Fruit fly (Drosophila melanogaster): ENCODE results near the gene CG15824.

CG15824 gene

DNA sequence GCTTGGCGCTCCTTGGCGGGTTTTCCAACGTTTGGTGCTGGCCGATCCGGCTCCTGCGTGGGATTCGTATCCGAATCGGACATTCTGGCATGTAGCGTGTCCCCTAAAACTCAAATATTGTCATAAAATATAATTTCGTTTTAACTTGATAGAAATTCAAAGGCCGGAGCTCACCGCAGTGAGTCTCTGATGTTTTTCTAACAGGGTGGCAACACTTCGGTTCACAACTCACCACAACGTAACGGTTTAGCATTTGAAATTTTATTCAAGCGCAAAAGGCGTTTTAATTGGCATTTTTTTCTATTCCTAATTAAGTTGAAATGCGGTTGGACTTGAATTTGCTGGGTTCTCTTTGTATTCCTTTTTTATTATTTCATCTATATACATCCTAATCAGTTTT, at the start of gene CG15824:
TSS of gene CG15824 (minus strand) at position 172 of the 400 bp plus-strand sequence.
- no peak for TF ChIP-seq noc (tag; optimal IDR thresholded peaks at IDR 0.05)

DNA sequence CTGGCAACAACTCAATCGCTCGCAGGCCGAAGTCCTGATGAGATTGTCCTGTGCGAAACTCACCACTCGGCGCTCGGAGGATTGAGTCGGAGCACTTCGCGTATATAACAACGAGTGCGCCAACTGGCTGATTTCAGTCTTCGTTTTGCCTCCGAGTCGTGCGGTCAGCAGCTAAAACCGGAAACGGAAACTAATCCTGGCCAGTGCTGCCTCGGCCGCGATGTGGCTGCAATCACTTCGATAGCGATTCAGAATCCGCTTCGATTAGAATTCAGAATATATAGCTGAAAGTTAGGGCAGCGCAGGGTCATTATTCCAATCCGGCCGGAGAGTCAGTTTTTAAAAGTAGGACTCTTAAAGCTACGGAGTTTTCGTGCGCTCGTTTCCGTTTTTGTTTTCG, 37.7 kb upstream of the CG15824 start, which contains the start of gene Tmtc2:
TSS of gene Tmtc2 (plus strand) at position 134 of the 400 bp plus-strand sequence.
- no peak for TF ChIP-seq noc (tag; optimal IDR thresholded peaks at IDR 0.05)

dm6 chr2L:918738-919137, 33.8 kb upstream of the CG15824 start:
- no peak for TF ChIP-seq noc (tag; optimal IDR thresholded peaks at IDR 0.05)

DNA sequence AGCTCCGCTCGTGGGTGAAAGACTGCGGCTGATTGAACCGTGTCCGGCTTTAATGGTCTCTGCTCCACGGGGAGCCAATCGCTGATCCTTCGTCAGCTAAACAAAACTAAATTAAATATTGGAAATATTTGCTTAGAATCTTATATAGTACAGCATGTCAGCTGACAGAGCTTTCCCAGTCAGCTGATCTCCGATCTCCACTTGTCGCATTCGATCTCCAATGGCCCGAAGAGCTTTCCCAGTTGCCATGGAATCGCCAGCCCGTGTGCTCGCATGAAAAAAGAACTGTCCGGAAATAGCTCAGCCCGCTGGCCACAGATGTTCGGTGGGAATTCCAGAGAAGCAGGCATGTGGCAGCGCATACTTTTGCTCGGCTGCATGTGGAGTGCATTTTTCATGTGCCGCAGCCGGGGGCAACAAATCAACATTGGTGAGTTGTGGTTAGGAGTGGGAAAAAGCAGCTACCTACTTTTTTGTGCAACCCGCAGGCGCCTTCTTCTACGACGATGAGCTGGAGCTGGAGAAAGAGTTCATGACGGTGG, 29.0 kb upstream of the CG15824 start, which contains the start of gene GluRIIC:
TSS of gene GluRIIC (plus strand) at position 237 of the 542 bp plus-strand sequence.
- no peak for TF ChIP-seq noc (tag; optimal IDR thresholded peaks at IDR 0.05)

- TF ChIP-seq noc (tag; optimal IDR thresholded peaks at IDR 0.05): no peak
These were observed 18.8 kb upstream of the CG15824 start for dm6 chr2L:903748-904147.

- no peak for TF ChIP-seq noc (tag; optimal IDR thresholded peaks at IDR 0.05)
These were observed 13.4 kb upstream of the CG15824 start, which contains the start of gene Lsp1beta for dm6 chr2L:898316-898715. TSS of gene Lsp1beta (plus strand) at chr2L:898500.

- TF ChIP-seq noc (tag; optimal IDR thresholded peaks at IDR 0.05): no peak
These were observed 12.2 kb upstream of the CG15824 start for dm6 chr2L:897124-897523.

dm6 chr2L:895448-895847, 10.5 kb upstream of the CG15824 start:
- no peak for TF ChIP-seq noc (tag; optimal IDR thresholded peaks at IDR 0.05)

DNA sequence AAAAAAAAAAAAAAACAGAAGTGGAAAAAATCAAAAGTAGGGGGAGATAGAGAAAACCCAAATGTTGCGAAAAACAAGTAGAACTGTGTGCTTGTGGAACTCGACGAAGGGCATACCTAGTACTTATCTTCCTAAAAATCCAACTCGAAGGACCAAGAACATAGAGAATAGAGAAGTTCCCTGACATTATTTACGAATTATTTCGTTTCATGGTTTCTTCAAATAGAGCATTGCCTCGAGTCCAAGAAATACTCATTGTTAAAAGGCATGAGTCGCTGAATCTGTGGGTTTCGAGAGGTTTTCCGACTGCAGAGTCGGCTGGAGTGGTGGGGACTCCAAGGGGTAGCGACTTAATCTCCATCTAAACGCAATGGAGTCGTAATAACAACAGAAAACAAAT, 8.2 kb upstream of the CG15824 start:
- no peak for TF ChIP-seq noc (tag; optimal IDR thresholded peaks at IDR 0.05)

DNA sequence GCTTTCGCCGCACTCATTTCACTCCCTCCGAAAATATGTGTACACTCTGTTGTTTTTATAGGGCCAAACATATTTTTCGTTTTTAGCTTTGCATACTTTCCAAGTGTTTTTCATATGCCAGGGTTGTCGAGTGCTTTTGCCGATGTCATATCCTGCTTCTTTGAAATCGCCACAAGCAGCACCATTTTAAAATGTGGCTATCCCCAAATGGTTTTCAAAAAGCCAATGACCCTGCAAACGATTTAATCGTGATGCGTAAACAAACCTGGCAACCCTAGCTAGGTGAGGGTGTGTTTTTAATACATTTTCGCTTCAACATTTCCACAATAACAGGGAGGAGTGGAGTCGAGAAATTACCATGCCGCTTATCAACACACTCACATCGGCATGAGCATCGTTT, 7.5 kb upstream of the CG15824 start:
- TF ChIP-seq noc (tag; optimal IDR thresholded peaks at IDR 0.05): no peak

DNA sequence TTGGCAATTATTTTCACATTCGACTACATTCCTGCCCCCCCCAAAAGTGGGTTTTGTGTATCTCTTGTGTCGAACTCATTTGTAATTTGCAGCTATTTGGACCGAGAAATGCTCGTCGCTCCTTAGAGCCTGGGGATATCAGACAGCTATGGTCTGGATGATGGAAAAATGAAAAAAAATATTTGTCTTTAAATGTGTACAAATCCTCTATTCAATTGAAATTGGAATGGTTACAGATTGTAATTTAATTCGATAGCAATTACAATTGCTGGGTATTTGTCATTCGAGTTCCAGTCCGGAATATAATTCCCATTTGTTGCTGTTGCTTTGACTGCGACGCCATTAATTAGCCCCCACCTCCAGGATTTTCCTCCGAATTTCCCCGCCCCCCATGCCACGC, 4.9 kb upstream of the CG15824 start:
- no peak for TF ChIP-seq noc (tag; optimal IDR thresholded peaks at IDR 0.05)

DNA sequence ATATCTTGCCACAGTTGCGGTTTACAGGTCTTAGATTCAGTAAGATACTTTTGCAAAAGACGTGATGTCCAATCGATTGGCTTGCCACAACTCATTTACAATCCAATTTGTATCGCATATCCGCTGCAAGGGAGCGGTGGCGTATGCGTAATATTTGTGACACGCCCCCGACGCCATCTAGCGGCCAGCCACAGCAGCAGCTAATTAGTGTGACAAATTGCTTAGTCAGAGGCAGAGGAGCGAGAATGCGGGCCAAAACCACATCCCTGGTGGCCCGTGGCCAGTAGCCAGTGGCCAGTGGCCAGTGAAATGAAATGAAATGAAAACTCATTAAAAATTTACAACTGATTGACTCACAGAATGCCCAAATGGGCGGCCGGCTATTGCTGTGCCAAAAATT, 2.8 kb upstream of the CG15824 start:
- no peak for TF ChIP-seq noc (tag; optimal IDR thresholded peaks at IDR 0.05)

- no peak for TF ChIP-seq noc (tag; optimal IDR thresholded peaks at IDR 0.05)
These were observed 1.8 kb upstream of the CG15824 start for dm6 chr2L:886743-887142.

DNA sequence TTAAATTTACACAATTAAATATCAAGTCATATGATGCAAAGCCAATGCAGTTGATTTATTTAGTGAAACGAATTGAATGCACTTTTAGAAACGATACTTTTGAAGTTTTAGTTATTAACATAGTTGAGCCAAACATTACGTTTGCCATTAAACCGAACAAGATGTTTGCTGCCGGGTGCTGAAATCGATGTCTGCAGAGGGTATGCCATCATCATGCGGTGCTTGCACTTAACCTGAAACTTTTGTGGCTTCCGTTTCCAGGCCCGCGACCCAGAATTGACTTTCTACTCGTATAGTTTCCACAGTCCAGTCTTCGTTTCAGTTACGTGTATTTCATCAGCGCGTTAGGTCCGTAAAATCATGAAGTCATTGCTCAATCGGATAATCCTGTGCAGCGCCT, 7.9 kb downstream of the CG15824 start, which contains the start of gene ninaA:
TSS of gene ninaA (plus strand) at position 301 of the 400 bp plus-strand sequence.
- TF ChIP-seq noc (tag; optimal IDR thresholded peaks at IDR 0.05): no peak

DNA sequence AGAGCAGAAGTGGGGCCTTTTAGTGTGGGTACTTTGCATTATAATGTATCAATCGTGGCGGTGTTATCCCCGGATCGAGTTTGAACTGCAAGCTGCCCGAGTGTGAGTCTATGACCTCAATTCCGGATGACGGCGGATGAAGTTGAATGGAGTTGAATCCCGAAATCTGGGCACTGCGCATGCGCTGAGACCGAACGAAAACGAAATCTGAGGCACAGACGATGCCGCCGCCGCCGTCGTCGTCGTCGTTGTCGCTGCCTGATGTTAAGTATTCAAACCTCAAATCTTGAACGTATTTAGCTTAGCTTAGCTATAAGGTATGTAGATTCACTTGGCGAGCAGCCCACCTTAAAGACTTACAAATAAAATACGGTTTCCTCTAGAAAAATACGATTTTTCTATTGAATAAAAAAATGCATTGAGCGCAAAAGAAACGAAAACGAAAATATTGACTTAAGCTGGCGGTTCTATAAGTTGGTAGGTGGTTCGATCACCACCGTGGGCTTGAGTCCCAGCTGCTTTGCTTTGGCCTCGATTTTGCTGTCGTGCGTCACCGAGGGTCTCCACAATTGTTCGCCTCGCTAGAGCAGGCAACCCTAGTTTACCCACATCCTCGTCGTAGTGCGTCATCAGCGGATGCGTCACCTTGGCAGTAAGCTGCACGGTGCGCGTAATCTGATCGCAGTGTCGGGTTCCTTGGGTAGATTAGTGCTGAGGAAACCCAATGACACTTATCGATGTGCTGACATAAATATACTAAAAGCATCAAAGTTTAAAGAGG, 11.0 kb downstream of the CG15824 start:
- TF ChIP-seq noc (tag; optimal IDR thresholded peaks at IDR 0.05): no peak

- TF ChIP-seq noc (tag; optimal IDR thresholded peaks at IDR 0.05): no peak
These were observed 13.5 kb downstream of the CG15824 start for dm6 chr2L:871419-871846.

DNA sequence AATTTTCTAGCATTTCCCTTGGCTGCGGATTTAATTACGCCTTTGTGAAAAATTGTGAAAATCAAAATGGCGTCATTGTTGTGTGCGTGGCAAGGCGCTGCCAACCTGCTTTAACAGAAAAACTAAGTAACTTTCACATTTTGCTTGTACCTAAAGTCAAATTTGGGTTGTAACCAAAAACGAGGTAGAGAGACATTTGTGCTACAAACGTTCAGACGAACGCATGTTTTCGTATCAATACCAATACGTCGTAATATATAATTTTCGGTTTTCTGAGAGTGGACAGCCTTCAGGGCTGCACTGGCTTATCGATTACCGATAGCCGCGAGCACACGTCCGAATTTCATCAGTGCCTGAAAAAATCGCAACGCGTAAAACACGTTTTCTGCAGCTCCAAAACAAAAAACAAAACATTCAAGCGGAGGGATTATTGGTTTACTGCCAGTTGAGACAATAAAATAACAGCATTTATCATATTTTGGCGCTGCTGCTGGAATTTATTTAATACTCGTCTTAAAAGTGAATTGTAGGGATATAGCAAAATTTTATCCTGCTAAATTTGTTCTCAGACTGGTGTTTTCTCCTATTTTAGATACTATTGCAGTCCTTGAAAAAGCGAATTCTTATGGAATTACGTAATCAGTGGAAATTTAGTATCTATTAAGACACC, 14.1 kb downstream of the CG15824 start:
- TF ChIP-seq noc (tag; optimal IDR thresholded peaks at IDR 0.05): no peak

Data from whole organism, larva.